Fruit fly (Drosophila melanogaster) ovary, adult (tissue): Measurements from ENCODE around the gene mthl6.
"Not testable (repeated sequence)": the region's sequence is repeated elsewhere in the genome, so short reads cannot be mapped to it uniquely, and the experiment has no call there.

Source experiments
- CG17801 ChIP-seq: fragments of 200-800 bp; optimal IDR thresholded peaks from 2 replicates; lab custom pipeline; 2019; ENCODE audit warnings: missing biosample characterization, mild to moderate bottlenecking, missing genetic modification characterization, moderate library complexity; ENCODE audit not compliant: partially characterized antibody

Gene mthl6

dm6 chr3L:7485667-7486066, at the start of gene mthl6:
TSS of gene mthl6 (plus strand) at chr3L:7485967.
- TF ChIP-seq CG17801 = no peak

- no peak for TF ChIP-seq CG17801
These were observed 48.4 kb upstream of the mthl6 start, which contains the start of gene CG14835 for dm6 chr3L:7437366-7437765. TSS of gene CG14835 (minus strand) at chr3L:7437466.

- no peak for TF ChIP-seq CG17801
These were observed 46.5 kb upstream of the mthl6 start, which contains the start of gene sphinx1 for dm6 chr3L:7439305-7439704. TSS of gene sphinx1 (minus strand) at chr3L:7439405.

DNA sequence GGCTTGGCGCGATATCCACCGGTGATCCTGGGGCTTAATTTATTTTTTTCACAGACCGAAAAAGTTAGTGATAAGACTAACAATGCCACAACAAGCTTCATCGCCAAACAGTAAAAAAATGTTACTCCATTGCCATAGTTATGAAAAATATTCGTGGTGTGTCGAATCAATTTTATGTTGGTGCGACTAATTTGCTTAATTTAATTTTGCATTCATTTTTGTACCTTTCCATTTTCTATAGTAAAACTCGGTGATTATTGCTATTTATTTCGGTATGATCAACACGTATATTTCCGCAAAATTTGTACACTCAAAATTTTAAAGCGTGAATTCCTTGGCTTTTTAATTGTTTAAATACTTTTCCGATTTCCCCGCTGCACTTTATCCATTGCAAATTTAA, 45.1 kb upstream of the mthl6 start, which contains the start of gene sphinx2:
sphinx2 (minus strand) TSS at position 101 of the 400 bp plus-strand sequence.
- no peak for TF ChIP-seq CG17801

dm6 chr3L:7449097-7449496, 36.7 kb upstream of the mthl6 start:
- no peak for TF ChIP-seq CG17801

DNA sequence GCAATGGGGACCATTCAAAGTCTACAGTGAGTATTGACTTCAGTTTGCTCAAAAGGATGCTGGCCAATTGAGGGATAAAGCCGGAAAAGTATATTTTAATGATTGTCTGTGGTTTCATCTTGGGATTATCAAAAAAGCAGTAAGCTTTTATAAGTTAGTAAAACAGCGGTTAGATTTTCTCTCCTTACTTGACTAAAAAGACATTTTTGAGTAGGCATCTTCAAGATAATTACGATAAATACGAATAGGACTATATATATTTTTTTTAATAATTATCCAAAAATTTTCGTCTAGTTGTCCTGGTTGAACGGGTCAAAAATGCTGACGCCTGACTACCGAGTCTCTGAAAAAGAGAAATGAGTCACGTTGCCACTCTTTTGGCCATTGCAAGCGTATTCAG, 35.2 kb upstream of the mthl6 start, which contains the start of gene CG33278:
CG33278 (plus strand) TSS at position 301 of the 400 bp plus-strand sequence.
- TF ChIP-seq CG17801 = no peak

DNA sequence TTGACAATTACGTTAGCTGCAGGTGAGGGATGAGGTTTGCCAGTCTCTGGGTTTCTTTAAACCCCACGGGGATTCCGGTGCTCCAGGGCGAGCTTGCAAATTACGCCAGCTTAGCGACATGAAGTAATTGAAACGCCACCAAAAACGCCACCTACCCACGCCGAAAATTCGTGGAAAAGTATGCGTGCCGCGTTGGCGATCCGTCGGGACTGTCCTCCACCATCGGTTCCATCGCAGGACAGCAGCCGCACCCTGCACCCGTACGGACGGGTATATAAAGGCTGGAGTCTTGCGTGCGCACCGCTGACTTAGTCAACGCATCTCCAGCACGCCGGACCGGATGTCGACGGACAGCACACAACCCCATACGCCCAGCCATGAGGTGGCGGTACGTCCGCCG, 29.9 kb upstream of the mthl6 start, which contains the start of gene ppk26:
ppk26 (plus strand) TSS at position 301 of the 400 bp plus-strand sequence.
- TF ChIP-seq CG17801 = no peak

DNA sequence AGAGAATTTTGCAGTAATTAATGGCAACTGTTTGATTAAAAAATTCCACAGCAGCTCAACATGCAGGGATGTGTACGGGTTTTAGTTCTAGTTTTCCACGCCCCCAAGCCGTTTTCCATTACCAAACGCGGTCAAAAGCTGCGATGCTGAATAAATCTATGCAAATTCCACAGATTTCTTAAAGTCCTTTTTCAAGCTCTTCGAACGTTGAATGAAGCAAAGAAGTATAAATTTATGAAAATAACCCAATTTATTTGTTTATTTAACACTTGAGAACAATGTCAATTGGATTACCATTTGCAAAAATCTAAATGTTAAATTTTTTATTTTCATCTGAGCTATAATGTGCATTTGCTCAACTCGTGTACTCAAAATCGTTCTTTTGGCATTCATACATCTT, 20.6 kb upstream of the mthl6 start, which contains the start of the genes CG42660, CG42661 and Tsp66A:
CG42660 (plus strand) TSS at position 301 of the 400 bp plus-strand sequence.
CG42661 (plus strand) TSS at position 301 of the 400 bp plus-strand sequence.
Tsp66A (plus strand) TSS at position 301 of the 400 bp plus-strand sequence.
- TF ChIP-seq CG17801 = no peak

DNA sequence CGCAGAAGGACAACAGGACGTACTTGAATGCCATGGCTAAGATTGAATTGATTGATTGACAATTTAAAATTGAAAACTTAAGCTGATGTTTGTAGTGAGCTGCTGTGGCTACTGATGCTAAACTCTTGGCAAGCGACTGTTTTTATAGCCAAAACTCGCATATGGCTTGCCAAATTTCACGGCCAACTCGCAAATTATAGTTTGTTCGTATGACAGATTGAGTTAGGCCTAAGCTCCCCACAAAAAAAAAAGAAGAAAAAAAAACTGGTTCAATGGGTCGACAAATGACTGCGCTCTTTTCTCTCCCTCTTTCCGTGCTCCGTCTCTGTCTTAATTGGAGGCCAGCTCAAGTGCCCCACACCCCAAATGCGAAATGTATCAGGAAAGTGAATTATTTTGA, 15.6 kb upstream of the mthl6 start, which contains the start of gene CG8543:
CG8543 (minus strand) TSS at position 101 of the 400 bp plus-strand sequence.
- no peak for TF ChIP-seq CG17801

DNA sequence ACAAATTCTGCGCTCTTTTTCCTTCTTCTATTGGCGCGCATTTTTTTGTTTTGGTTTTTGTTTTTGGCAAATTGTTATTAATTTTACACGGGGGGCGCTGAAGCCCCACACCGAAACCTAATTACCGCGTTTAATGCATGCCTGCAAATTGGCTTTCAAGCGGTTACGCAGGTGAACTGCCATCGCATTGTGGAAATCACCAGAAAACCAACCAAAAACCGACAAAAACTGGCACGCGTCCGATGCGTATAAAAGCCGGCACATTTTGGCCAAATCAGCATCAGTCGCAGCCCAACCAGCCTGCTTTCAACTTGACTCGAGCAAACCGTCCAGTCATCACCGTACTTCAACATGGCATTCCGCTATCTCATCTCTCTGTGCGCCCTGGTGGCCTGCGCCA, 14.5 kb upstream of the mthl6 start, which contains the start of gene CG8541:
CG8541 (plus strand) TSS at position 301 of the 400 bp plus-strand sequence.
- TF ChIP-seq CG17801 = no peak

DNA sequence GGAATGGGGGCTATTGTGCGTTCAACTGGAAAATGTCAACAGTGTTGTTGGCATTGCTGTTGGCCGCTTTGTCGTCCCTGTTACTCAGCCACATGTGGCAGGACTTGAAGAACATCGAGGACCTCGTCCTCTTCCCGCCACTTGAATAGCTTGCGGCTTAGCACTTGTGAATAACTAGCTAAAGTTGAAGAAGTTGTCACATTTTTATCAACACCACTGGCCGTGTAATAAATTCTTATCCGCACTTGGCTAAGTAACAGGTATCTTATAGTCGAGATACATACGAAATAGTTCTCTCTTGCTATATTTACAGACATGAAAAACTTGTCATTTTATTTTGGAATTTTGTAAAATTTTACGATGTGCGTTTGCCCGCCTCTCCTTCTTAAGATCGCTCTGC, 10.5 kb upstream of the mthl6 start, which contains the start of gene CG43292:
CG43292 (plus strand) TSS at position 301 of the 400 bp plus-strand sequence.
- no peak for TF ChIP-seq CG17801

DNA sequence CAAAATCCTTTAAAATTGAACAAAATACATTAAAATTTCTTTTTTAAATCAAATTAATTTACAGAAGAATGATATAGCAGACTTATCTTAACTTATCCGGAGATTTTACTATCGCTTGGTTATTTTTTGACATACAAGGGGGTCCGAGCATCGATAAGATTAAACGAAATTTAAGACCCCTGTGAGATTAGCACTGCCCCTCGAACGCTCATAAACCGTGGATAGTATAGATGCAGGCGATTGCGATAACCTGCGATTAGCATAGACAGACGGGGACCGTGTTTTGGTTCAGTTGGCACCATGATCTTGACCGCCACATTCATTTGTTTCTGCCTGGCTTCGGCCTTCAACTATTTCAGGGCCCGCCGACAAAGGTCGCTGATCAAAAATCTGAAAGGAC, 5.8 kb downstream of the mthl6 start, which contains the start of gene Cyp316a1:
Cyp316a1 (plus strand) TSS at position 301 of the 400 bp plus-strand sequence.
- TF ChIP-seq CG17801 = no peak

DNA sequence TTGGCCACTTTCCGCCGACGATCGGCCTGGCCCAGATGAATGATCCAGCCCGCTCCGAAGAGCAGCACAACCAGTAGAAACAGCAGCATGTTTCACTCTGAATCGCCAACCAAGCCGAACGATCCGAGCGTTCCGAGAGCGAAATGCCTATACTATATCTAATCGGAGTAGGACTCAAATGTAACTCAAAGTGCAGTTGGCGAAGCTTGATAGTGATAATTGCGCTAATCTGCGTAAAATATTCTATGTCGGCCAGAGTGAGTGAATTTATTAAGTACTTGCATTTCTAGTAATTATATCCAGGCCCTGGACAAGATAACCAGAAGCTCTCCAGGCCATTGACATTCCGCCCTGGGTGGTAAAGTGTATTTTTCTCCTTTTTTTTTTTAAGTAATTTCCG, 10.3 kb downstream of the mthl6 start, which contains the start of gene Cyp4d8:
Cyp4d8 (minus strand) TSS at position 101 of the 400 bp plus-strand sequence.
- no peak for TF ChIP-seq CG17801

DNA sequence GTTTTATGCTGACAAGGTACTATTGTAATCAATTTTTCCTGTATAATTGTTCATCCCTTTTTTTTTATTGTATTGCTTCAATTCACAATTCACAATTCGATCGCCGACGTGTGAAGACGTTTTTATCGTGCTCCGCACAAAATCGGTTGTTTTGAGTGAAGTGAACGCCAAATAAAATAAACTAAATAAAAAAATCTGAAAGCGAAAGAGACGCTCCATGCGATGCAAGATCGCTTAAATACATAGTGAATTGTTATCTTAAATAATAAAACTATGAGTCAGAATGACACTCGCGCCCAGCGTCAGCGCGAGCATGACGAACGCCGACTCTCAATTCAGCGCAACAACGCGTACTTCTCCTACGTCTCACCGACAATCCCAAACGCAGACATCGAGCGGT, 13.0 kb downstream of the mthl6 start, which contains the start of gene CG8539:
CG8539 (minus strand) TSS at position 101 of the 400 bp plus-strand sequence.
- not testable (repeated sequence) for TF ChIP-seq CG17801

DNA sequence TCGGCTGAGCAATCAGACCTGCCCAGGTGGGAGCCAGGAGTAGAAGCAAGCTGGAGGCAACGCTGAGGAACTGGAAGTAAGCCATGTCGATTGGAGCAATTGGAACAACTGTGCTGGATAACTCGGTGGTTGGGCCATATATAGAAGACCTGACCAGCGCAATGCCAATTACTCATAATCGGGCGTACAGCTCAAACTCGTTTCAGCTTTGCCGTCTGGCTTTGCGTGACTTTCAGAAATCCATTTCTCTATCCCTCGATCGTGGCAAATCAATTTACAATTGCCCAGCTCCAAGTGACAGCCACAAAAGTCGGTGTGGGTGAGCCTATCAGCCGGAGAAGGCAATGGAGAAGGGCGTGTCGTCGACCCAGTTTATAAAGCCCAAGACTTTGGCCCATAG, 20.4 kb downstream of the mthl6 start, which contains the start of gene CG7548:
CG7548 (minus strand) TSS at position 101 of the 400 bp plus-strand sequence.
- TF ChIP-seq CG17801 = no peak

DNA sequence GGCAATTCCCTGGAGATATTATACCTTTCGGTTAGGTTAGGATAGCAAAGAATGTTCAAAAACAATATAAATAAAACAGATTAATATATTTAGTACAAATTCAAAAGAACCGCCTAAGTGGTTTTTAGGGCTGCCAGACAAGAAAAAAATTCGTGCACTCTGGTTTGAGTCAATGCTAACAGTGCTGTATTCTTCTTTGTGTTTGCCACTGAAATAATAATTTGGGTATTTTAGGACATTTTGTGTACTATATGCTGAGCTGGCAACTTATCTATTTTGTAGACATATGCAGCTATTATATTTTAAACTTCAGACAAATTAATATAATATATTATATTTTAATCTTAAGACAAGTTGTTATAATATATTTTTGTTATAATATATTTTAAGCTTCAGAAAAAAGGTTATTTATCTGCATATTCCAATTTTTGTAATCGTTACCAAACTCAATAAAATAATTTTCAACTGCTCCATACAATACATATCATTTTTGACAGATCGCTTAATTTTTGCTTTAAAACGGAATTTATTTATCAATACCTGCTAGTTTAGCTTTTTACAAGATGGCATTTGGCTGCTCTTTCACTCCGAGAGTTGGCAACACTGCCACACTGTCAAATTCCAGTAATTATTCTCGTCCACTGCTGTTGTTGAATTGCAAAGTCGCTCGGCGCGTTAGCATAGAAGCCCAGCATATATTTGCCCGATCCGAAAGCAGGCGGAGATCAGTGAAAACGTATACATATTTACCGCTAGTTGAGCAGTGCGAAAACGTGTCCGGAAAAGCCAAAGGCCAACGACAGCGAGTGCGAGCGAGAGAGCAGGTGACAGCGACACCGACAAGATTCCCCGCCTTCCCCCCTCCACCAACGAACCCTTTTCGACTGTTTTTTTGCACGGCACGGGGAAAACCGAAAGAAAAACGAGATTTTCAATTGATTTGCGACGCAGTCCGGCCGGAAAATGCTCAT, 24.9 kb downstream of the mthl6 start, which contains the start of gene CG7546:
CG7546 (plus strand) TSS at position 573 of the 971 bp plus-strand sequence.
- no peak for TF ChIP-seq CG17801
